Fruit fly (Drosophila melanogaster): ENCODE results near the gene CG15142.

DNA sequence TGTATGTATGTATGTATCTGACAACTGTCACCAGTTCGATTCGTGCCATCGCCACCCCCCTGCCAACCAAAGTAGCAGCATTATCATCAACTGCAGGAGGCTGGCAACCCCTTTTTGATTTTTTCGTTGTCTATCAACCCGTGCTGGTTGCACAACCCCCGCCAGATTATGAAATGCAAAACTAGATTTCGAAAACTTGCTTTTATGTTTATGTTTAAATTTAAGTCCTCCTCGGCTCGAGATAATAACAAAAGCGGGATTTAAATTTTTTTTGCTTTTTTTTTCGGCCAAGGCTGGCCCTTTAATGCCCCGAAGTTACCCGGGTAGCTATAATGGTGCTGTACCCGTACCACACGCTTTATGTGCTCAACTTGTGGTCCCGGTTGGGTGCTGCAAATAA lies 42.5 kb upstream of the CG15142 start:
- TF ChIP-seq h (optimal IDR thresholded peaks at IDR 0.05) = no peak
- no peak for TF ChIP-seq psq (optimal IDR thresholded peaks at IDR 0.05)

Data from Kc167 (cell line).